Worm (Caenorhabditis elegans): ENCODE results near the gene act-1.

The act-1 gene

DNA sequence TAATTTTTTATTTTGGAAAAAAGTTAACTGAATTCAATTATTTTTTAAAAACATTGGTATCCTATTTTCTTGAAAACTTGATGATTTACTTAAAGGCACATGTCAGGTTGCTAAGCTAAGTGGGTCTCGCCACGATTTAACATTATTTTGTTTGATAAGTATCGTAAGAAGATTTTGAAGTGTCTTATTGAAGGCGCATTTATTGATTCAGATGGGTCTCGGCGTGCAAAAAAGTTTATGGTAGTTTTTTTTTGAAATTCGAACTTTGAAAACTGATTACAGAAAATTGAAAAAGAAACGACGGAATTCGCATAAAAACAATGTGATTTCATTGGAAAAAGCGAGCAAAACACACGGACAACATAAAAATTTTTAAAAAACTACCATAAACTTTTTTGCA is 2.1 kb downstream of the act-1 start:
- TF ChIP-seq hlh-1 (tag; optimal IDR thresholded peaks at IDR 0.05), result no peak
- TF ChIP-seq blmp-1 (tag; optimal IDR thresholded peaks at IDR 0.05), result no peak
- TF ChIP-seq tbx-8 (GFP tag; optimal IDR thresholded peaks at IDR 0.05), result no peak
- no peak for TF ChIP-seq lin-32 (GFP tag; optimal IDR thresholded peaks at IDR 0.05)
- no peak for TF ChIP-seq M03D4.4 (tag; optimal IDR thresholded peaks at IDR 0.05)
- TF ChIP-seq nhr-2 (tag; optimal IDR thresholded peaks at IDR 0.05), result no peak
- no peak for TF ChIP-seq nhr-12 (tag; optimal IDR thresholded peaks at IDR 0.05)
- TF ChIP-seq ceh-83 (GFP tag; optimal IDR thresholded peaks at IDR 0.05), result no peak
- TF ChIP-seq ham-2 (GFP tag; optimal IDR thresholded peaks at IDR 0.05), result no peak
- no peak for TF ChIP-seq cnd-1 (tag; optimal IDR thresholded peaks at IDR 0.05)
- TF ChIP-seq sptf-1 (tag; optimal IDR thresholded peaks at IDR 0.05), result no peak
- no peak for TF ChIP-seq mep-1 (tag; optimal IDR thresholded peaks at IDR 0.05)
- no peak for TF ChIP-seq flh-1 (GFP tag; optimal IDR thresholded peaks at IDR 0.05)
- TF ChIP-seq elt-3 (tag; optimal IDR thresholded peaks at IDR 0.05), result no peak
- TF ChIP-seq nhr-237 (tag; optimal IDR thresholded peaks at IDR 0.05), result no peak
- TF ChIP-seq pha-4 (tag; optimal IDR thresholded peaks at IDR 0.05), result no peak
- no peak for TF ChIP-seq snpc-4 (tag; optimal IDR thresholded peaks at IDR 0.05)

- peak; percentile 74 for TF ChIP-seq mab-5 (tag; optimal IDR thresholded peaks at IDR 0.05)
- TF ChIP-seq zip-8 (tag; optimal IDR thresholded peaks at IDR 0.05), result peak; percentile 95
- TF ChIP-seq cnd-1 (tag; optimal IDR thresholded peaks at IDR 0.05), result no peak
- TF ChIP-seq sem-2 (GFP tag; optimal IDR thresholded peaks at IDR 0.05), result no peak
- no peak for TF ChIP-seq mep-1 (tag; optimal IDR thresholded peaks at IDR 0.05)
- TF ChIP-seq elt-3 (tag; optimal IDR thresholded peaks at IDR 0.05), result no peak
- no peak for TF ChIP-seq lin-13 (tag; optimal IDR thresholded peaks at IDR 0.05)
- TF ChIP-seq ceh-39 (tag; optimal IDR thresholded peaks at IDR 0.05), result peak; percentile 26
- no peak for TF ChIP-seq ceh-43 (GFP tag; optimal IDR thresholded peaks at IDR 0.05)
- no peak for TF ChIP-seq mls-2 (tag; optimal IDR thresholded peaks at IDR 0.05)
- no peak for TF ChIP-seq nhr-76 (tag; optimal IDR thresholded peaks at IDR 0.05)
- TF ChIP-seq ztf-11 (tag; optimal IDR thresholded peaks at IDR 0.05), result no peak
- no peak for TF ChIP-seq unc-39 (tag; optimal IDR thresholded peaks at IDR 0.05)
- no peak for TF ChIP-seq lin-32 (GFP tag; optimal IDR thresholded peaks at IDR 0.05)
- TF ChIP-seq unc-62 (GFP tag; optimal IDR thresholded peaks at IDR 0.05), result peak; percentile 70
- no peak for TF ChIP-seq ceh-83 (GFP tag; optimal IDR thresholded peaks at IDR 0.05)
- TF ChIP-seq nhr-237 (tag; optimal IDR thresholded peaks at IDR 0.05), result peak; percentile 75
- TF ChIP-seq ces-1 (GFP tag; optimal IDR thresholded peaks at IDR 0.05), result no peak
- TF ChIP-seq nhr-12 (tag; optimal IDR thresholded peaks at IDR 0.05), result no peak
- TF ChIP-seq sptf-1 (tag; optimal IDR thresholded peaks at IDR 0.05), result no peak
- TF ChIP-seq nhr-2 (tag; optimal IDR thresholded peaks at IDR 0.05), result no peak
- TF ChIP-seq bed-3 (GFP tag; optimal IDR thresholded peaks at IDR 0.05), result no peak
- TF ChIP-seq elt-1 (tag; optimal IDR thresholded peaks at IDR 0.05; ENCODE audit: borderline replicate concordance, insufficient read depth), result peak; percentile 24
- peak; percentile 21 for TF ChIP-seq ham-2 (GFP tag; optimal IDR thresholded peaks at IDR 0.05)
- TF ChIP-seq tbx-8 (GFP tag; optimal IDR thresholded peaks at IDR 0.05), result no peak
- peak; percentile 90 for TF ChIP-seq unc-120 (tag; optimal IDR thresholded peaks at IDR 0.05; ENCODE audit: poor library complexity, severe bottlenecking)
- no peak for TF ChIP-seq snpc-4 (tag; optimal IDR thresholded peaks at IDR 0.05)
- peak; percentile 85 for TF ChIP-seq hlh-1 (tag; optimal IDR thresholded peaks at IDR 0.05)
- no peak for TF ChIP-seq flh-1 (GFP tag; optimal IDR thresholded peaks at IDR 0.05)
Measured at ce11 chrV:11083691-11084090, 2.8 kb downstream of the act-1 start.

DNA sequence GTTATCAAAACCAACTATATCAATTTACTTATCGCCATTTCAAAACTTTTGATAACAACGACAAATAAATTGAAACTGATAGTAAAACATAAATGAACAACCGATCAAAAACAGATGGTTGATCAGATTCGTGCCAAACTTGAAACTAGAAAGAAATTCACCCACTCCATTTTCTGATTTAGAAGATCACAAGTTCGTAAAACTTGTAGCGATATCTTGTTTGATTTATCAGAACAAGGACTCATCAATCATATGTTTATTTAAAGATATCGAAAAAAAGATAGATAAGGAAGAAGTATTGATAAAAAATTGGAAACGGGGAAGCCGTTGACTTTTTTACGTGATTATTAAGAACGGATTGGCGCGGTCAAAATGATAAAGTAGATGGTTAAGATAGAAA is 6.3 kb downstream of the act-1 start:
- TF ChIP-seq M03D4.4 (tag; optimal IDR thresholded peaks at IDR 0.05) (no peak), cnd-1 (tag; optimal IDR thresholded peaks at IDR 0.05) (no peak), ceh-43 (GFP tag; optimal IDR thresholded peaks at IDR 0.05) (no peak), nhr-12 (tag; optimal IDR thresholded peaks at IDR 0.05) (no peak), mab-5 (tag; optimal IDR thresholded peaks at IDR 0.05) (no peak), sptf-1 (tag; optimal IDR thresholded peaks at IDR 0.05) (no peak), blmp-1 (tag; optimal IDR thresholded peaks at IDR 0.05) (no peak), unc-120 (tag; optimal IDR thresholded peaks at IDR 0.05; ENCODE audit: poor library complexity, severe bottlenecking) (no peak), bed-3 (GFP tag; optimal IDR thresholded peaks at IDR 0.05) (no peak), nhr-237 (tag; optimal IDR thresholded peaks at IDR 0.05) (no peak), elt-1 (tag; optimal IDR thresholded peaks at IDR 0.05; ENCODE audit: borderline replicate concordance, insufficient read depth) (no peak), unc-39 (tag; optimal IDR thresholded peaks at IDR 0.05) (no peak), sem-2 (GFP tag; optimal IDR thresholded peaks at IDR 0.05) (no peak), ces-1 (GFP tag; optimal IDR thresholded peaks at IDR 0.05) (no peak), mep-1 (tag; optimal IDR thresholded peaks at IDR 0.05) (no peak), ceh-83 (GFP tag; optimal IDR thresholded peaks at IDR 0.05) (no peak), tbx-8 (GFP tag; optimal IDR thresholded peaks at IDR 0.05) (no peak), unc-62 (GFP tag; optimal IDR thresholded peaks at IDR 0.05) (no peak)

DNA sequence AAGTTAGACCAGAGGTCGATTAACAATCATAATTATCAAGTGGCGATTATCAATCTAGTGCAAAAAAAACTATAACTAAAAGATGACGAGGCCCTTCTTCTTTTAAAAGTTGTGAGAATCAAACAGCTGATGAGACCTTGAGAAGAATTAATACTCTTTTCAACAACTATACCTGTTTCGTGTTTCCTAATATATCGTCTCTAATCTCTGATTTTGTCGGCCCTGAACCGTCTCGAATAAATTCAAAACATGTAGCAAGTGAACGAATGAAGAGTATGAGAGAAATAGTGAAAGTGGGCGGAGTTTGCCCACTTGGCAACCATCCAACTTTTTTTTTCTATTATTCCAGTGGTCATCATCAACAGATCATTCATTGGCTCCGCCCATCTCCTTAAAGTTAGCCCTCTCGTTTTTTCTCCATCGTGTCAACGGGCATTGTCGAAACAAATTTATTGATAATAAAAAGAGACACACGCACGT is 6.7 kb downstream of the act-1 start, which contains the start of gene Y42A5A.1:
Gene Y42A5A.1 (plus strand): TSS at position 430 of the 480 bp plus-strand sequence.
- no peak for TF ChIP-seq nhr-76 (tag; optimal IDR thresholded peaks at IDR 0.05)
- TF ChIP-seq lin-32 (GFP tag; optimal IDR thresholded peaks at IDR 0.05), result no peak
- no peak for TF ChIP-seq ceh-83 (GFP tag; optimal IDR thresholded peaks at IDR 0.05)
